Fruit fly (Drosophila melanogaster) whole organism, embryonic: ENCODE results near the gene RpL8.

Experiments used
- Asciz ChIP-seq: fragments of 200-800 bp; sonication (Bioruptor generic); optimal IDR thresholded peaks from 2 replicates; lab custom pipeline; 2017; ENCODE audit warnings: missing biosample characterization, mild to moderate bottlenecking, missing genetic modification characterization, missing genetic modification reagents
- Awh ChIP-seq: fragments of 200-800 bp; sonication (Bioruptor generic); IDR thresholded peaks from 2 replicates; pipeline ENCODE4, ENCODE4 v1.3.6; 2022; ENCODE audit warnings: missing biosample characterization, missing genetic modification characterization
- B-H2 ChIP-seq: fragments of 200-800 bp; sonication (Bioruptor generic); optimal IDR thresholded peaks from 2 replicates; lab custom pipeline; 2018; ENCODE audit warnings: missing biosample characterization, mild to moderate bottlenecking, missing genetic modification characterization
- Bteb2 ChIP-seq: fragments of 200-800 bp; sonication (Bioruptor generic); optimal IDR thresholded peaks from 2 replicates; lab custom pipeline; 2016; ENCODE audit warnings: missing biosample characterization, missing genetic modification characterization
- CG10366 ChIP-seq: fragments of 200-800 bp; sonication (Bioruptor generic); IDR thresholded peaks from 2 replicates; pipeline ENCODE4 v1.3.6; 2022; ENCODE audit warnings: missing biosample characterization, missing genetic modification characterization
- CG10565 ChIP-seq: fragments of 200-800 bp; sonication (Bioruptor generic); optimal IDR thresholded peaks from 3 replicates; lab custom pipeline; 2016; ENCODE audit warnings: missing biosample characterization, mild to moderate bottlenecking, missing genetic modification characterization
- CG10959 ChIP-seq: fragments of 200-800 bp; sonication (Bioruptor generic); IDR thresholded peaks from 2 replicates; pipeline ENCODE4 v1.3.6; 2022; ENCODE audit warnings: missing biosample characterization, missing genetic modification characterization
- CG10979 ChIP-seq: fragments of 200-800 bp; sonication (Bioruptor generic); optimal IDR thresholded peaks from 2 replicates; lab custom pipeline; 2018; ENCODE audit warnings: missing biosample characterization, mild to moderate bottlenecking, missing genetic modification characterization, moderate library complexity
- CG12744 ChIP-seq: fragments of 200-800 bp; sonication (Bioruptor generic); optimal IDR thresholded peaks from 2 replicates; lab custom pipeline; 2016; ENCODE audit warnings: missing biosample characterization, missing genetic modification characterization
- CG14014 ChIP-seq: fragments of 200-800 bp; sonication (Bioruptor generic); IDR thresholded peaks from 2 replicates; pipeline ENCODE4 v1.3.6; 2022; ENCODE audit warnings: missing biosample characterization, missing genetic modification characterization
- CG14050 ChIP-seq: fragments of 200-800 bp; sonication (Bioruptor generic); IDR thresholded peaks from 3 replicates; pipeline ENCODE4 v1.3.6; 2022; ENCODE audit warnings: missing biosample characterization, missing genetic modification characterization
- CG14710 ChIP-seq: fragments of 200-800 bp; sonication (Bioruptor generic); optimal IDR thresholded peaks from 3 replicates; lab custom pipeline; 2019; ENCODE audit warnings: missing biosample characterization, mild to moderate bottlenecking, missing genetic modification characterization, moderate library complexity
- CG15514 ChIP-seq: fragments of 200-800 bp; sonication (Bioruptor generic); optimal IDR thresholded peaks from 3 replicates; lab custom pipeline; 2017; ENCODE audit warnings: missing biosample characterization, missing genetic modification characterization, mild to moderate bottlenecking, moderate library complexity, missing genetic modification reagents
- CG17802 ChIP-seq: fragments of 200-800 bp; sonication (Bioruptor generic); optimal IDR thresholded peaks from 2 replicates; lab custom pipeline; 2018; ENCODE audit warnings: missing biosample characterization, mild to moderate bottlenecking, missing genetic modification characterization, moderate library complexity
- CG18599 ChIP-seq: fragments of 200-800 bp; sonication (Bioruptor generic); optimal IDR thresholded peaks from 3 replicates; lab custom pipeline; 2017; ENCODE audit warnings: missing biosample characterization, missing genetic modification characterization, mild to moderate bottlenecking, moderate library complexity, missing genetic modification reagents
- CG31365 ChIP-seq: fragments of 200-800 bp; sonication (Bioruptor generic); optimal IDR thresholded peaks from 2 replicates; lab custom pipeline; 2018; ENCODE audit warnings: missing biosample characterization, mild to moderate bottlenecking, missing genetic modification characterization
- CG34224 ChIP-seq: fragments of 200-800 bp; sonication (Bioruptor generic); IDR thresholded peaks from 3 replicates; pipeline ENCODE4 v1.3.6; 2022; ENCODE audit warnings: missing biosample characterization, missing genetic modification characterization; ENCODE audit not compliant: partially characterized antibody
- CG3838 ChIP-seq: fragments of 200-800 bp; sonication (Bioruptor generic); optimal IDR thresholded peaks from 3 replicates; lab custom pipeline; 2016; ENCODE audit warnings: missing biosample characterization, missing genetic modification characterization
- CG4360 ChIP-seq: fragments of 200-800 bp; sonication (Bioruptor generic); IDR thresholded peaks from 2 replicates; pipeline ENCODE4 v1.3.6; 2022; ENCODE audit warnings: missing biosample characterization, missing genetic modification characterization
- CG5953 ChIP-seq: fragments of 200-800 bp; sonication (Bioruptor generic); IDR thresholded peaks from 2 replicates; pipeline ENCODE4 v1.3.6; 2022; ENCODE audit warnings: missing biosample characterization, missing genetic modification characterization
- CG7745 ChIP-seq: fragments of 200-800 bp; sonication (Bioruptor generic); optimal IDR thresholded peaks from 2 replicates; lab custom pipeline; 2018; ENCODE audit warnings: missing biosample characterization, mild to moderate bottlenecking, missing genetic modification characterization, moderate library complexity
- CG8388 ChIP-seq: fragments of 200-800 bp; sonication (Bioruptor generic); optimal IDR thresholded peaks from 2 replicates; lab custom pipeline; 2019; ENCODE audit warnings: missing biosample characterization, mild to moderate bottlenecking, missing genetic modification characterization, moderate library complexity
- CG8765 ChIP-seq: fragments of 200-800 bp; sonication (Bioruptor generic); IDR thresholded peaks from 2 replicates; pipeline ENCODE4 v1.3.6; 2022; ENCODE audit warnings: missing biosample characterization, missing genetic modification characterization
- CTCF ChIP-seq: fragments of 200-800 bp; sonication (Bioruptor generic); optimal IDR thresholded peaks from 2 replicates; lab custom pipeline; 2017; ENCODE audit warnings: missing biosample characterization, mild to moderate bottlenecking, missing genetic modification characterization, moderate library complexity
- Deaf1 ChIP-seq: fragments of 200-800 bp; optimal IDR thresholded peaks from 3 replicates; lab custom pipeline; 2019; ENCODE audit warnings: missing biosample characterization, mild to moderate bottlenecking, missing genetic modification characterization, moderate library complexity
- Doc2 ChIP-seq: fragments of 200-800 bp; sonication (Bioruptor generic); IDR thresholded peaks from 2 replicates; pipeline ENCODE4 v1.3.6; 2022; ENCODE audit warnings: missing biosample characterization, missing genetic modification characterization
- Elba2 ChIP-seq: fragments of 200-800 bp; sonication (Bioruptor generic); optimal IDR thresholded peaks from 3 replicates; lab custom pipeline; 2016; ENCODE audit warnings: missing biosample characterization, missing genetic modification characterization
- Mad ChIP-seq: fragments of 200-800 bp; sonication (Bioruptor generic); optimal IDR thresholded peaks from 2 replicates; lab custom pipeline; 2016; ENCODE audit warnings: missing biosample characterization, missing genetic modification characterization
- Max ChIP-seq: fragments of 200-800 bp; sonication (Bioruptor generic); optimal IDR thresholded peaks from 2 replicates; lab custom pipeline; 2016; ENCODE audit warnings: missing biosample characterization, mild to moderate bottlenecking, missing genetic modification characterization
- Nf-YC ChIP-seq: fragments of 200-800 bp; optimal IDR thresholded peaks from 3 replicates; lab custom pipeline; 2019; ENCODE audit warnings: missing biosample characterization, mild to moderate bottlenecking, missing genetic modification characterization, moderate library complexity
- Optix ChIP-seq: fragments of 200-800 bp; sonication (Bioruptor generic); IDR thresholded peaks from 3 replicates; pipeline ENCODE4 v1.3.6; 2022; ENCODE audit warnings: missing biosample characterization, missing genetic modification characterization
- Taf1 ChIP-seq: fragments of 200-800 bp; sonication (Bioruptor generic); IDR thresholded peaks from 2 replicates; pipeline ENCODE4 v1.3.6; 2022; ENCODE audit warnings: missing biosample characterization, missing genetic modification characterization
- Tbp ChIP-seq: fragments of >200 bp; optimal IDR thresholded peaks from 2 replicates; lab custom pipeline; 2018; ENCODE audit warnings: missing biosample characterization, missing genetic modification characterization
- Xrp1 ChIP-seq: fragments of 200-800 bp; sonication (Bioruptor generic); IDR thresholded peaks from 2 replicates; pipeline ENCODE4 v1.3.6; 2022; ENCODE audit warnings: missing biosample characterization, missing genetic modification characterization
- ab ChIP-seq: fragments of 200-800 bp; sonication (Bioruptor generic); optimal IDR thresholded peaks from 2 replicates; lab custom pipeline; 2016; ENCODE audit warnings: missing biosample characterization, missing genetic modification characterization
- btn ChIP-seq: fragments of 200-800 bp; sonication (Bioruptor generic); optimal IDR thresholded peaks from 2 replicates; lab custom pipeline; 2016; ENCODE audit warnings: missing biosample characterization, missing genetic modification characterization
- corto ChIP-seq: fragments of 200-800 bp; sonication (Bioruptor generic); optimal IDR thresholded peaks from 2 replicates; lab custom pipeline; 2016; ENCODE audit warnings: missing biosample characterization, mild to moderate bottlenecking, missing genetic modification characterization, moderate library complexity
- eyg ChIP-seq: fragments of 200-800 bp; sonication (Bioruptor generic); optimal IDR thresholded peaks from 3 replicates; lab custom pipeline; 2016; ENCODE audit warnings: missing biosample characterization, missing genetic modification characterization
- fd3F ChIP-seq: fragments of 200-800 bp; sonication (Bioruptor generic); optimal IDR thresholded peaks from 2 replicates; lab custom pipeline; 2018; ENCODE audit warnings: missing biosample characterization, mild to moderate bottlenecking, missing genetic modification characterization, moderate library complexity
- gcm2 ChIP-seq: fragments of 200-800 bp; sonication (Bioruptor generic); optimal IDR thresholded peaks from 2 replicates; lab custom pipeline; 2016; ENCODE audit warnings: missing biosample characterization, missing genetic modification characterization
- gro ChIP-seq: fragments of 200-800 bp; sonication (Bioruptor generic); optimal IDR thresholded peaks from 2 replicates; lab custom pipeline; 2016; ENCODE audit warnings: missing biosample characterization, missing genetic modification characterization
- kni ChIP-seq: fragments of 200-800 bp; sonication (Bioruptor generic); optimal IDR thresholded peaks from 3 replicates; lab custom pipeline; 2017; ENCODE audit warnings: mild to moderate bottlenecking, missing biosample characterization, missing genetic modification reagents, missing genetic modification characterization
- nom ChIP-seq: fragments of 200-800 bp; sonication (Bioruptor generic); optimal IDR thresholded peaks from 2 replicates; lab custom pipeline; 2017; ENCODE audit warnings: missing biosample characterization, missing genetic modification characterization, mild to moderate bottlenecking, moderate library complexity, missing genetic modification reagents
- pan ChIP-seq, 4 experiments: fragments of >200 bp in 3 of 4; fragments of 200-800 bp in 1 of 4; sonication (Bioruptor generic) in 1 of 4; optimal IDR thresholded peaks in 3 of 4; IDR thresholded peaks in 1 of 4; 2 replicates each; pipeline versions ENCODE4 v1.3.6 to Lab custom; 2017 to 2022; ENCODE audit warnings: missing biosample characterization in 2 of 4, missing genetic modification characterization in 2 of 4, mixed read lengths in 1 of 4
- peb ChIP-seq: fragments of 200-800 bp; sonication (Bioruptor generic); IDR thresholded peaks from 2 replicates; pipeline ENCODE4 v1.3.6; 2022; ENCODE audit warnings: missing biosample characterization, missing genetic modification characterization
- prd ChIP-seq, 3 experiments: fragments of >200 bp in 2 of 3; fragments of 200-800 bp in 1 of 3; sonication (Bioruptor generic) in 1 of 3; optimal IDR thresholded peaks in 2 of 3; IDR thresholded peaks in 1 of 3; 2 replicates in 2 of 3; 3 replicates in 1 of 3; pipeline versions ENCODE4 v1.3.6 to Lab custom; 2017 to 2022; ENCODE audit warnings: missing biosample characterization in 1 of 3, missing genetic modification characterization in 1 of 3
- pros ChIP-seq: fragments of 200-800 bp; sonication (Bioruptor generic); optimal IDR thresholded peaks from 3 replicates; lab custom pipeline; 2019; ENCODE audit warnings: missing biosample characterization, mild to moderate bottlenecking, missing genetic modification characterization, moderate library complexity
- run ChIP-seq: fragments of 200-800 bp; sonication (Bioruptor generic); optimal IDR thresholded peaks from 3 replicates; lab custom pipeline; 2018; ENCODE audit warnings: missing biosample characterization, mild to moderate bottlenecking, missing genetic modification characterization
- sc ChIP-seq, 3 experiments: fragments of >200 bp in 2 of 3; fragments of 200-800 bp in 1 of 3; sonication (Bioruptor generic) in 1 of 3; optimal IDR thresholded peaks; 2 replicates in 2 of 3; 3 replicates in 1 of 3; lab custom pipeline; 2017; ENCODE audit warnings: mild to moderate bottlenecking in 1 of 3, missing biosample characterization in 1 of 3, missing genetic modification characterization in 1 of 3, missing genetic modification reagents in 1 of 3

The RpL8 gene

DNA sequence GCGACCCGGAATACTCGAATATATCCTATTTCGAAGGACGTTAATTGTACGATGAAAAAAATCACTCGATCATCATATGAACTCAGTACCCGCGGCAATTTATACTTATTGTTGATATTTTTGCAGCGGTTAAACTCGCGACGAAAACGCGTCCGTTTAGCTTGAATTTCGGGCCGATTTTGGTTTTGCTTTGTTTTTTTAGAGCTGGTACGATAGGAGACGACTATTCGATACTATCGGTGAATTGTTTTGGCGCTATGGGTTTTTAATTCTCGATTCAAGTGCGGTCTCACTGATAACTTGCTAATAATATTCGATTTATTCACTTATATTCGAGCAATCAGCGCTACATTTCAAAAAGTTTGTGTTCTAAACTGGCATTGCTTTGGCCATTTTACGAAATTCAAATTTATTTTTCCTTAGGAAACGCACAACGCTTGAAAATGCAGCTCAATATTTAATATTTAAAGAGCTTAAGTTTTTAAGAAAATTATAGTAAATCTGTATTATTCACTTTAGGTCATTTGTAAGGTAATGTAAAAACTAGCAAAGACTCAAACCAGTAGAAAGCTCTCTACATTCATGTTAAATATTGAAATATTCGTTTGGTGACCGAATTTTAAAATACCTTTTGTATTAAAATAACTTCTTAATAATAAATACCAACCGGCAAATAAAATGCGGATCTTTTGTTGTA lies 33.0 kb upstream of the RpL8 start, which contains the start of gene Spn (continued):
- TF ChIP-seq Tbp (GFP tag; lab: Kevin White, UChicago) (no peak), ab (no peak), Nf-YC (tag; lab: Kevin White, UChicago) (no peak), CG8765 (no peak), run (tag; lab: Kevin White, UChicago) (no peak), pros (GFP tag; lab: Kevin White, UChicago) (no peak), CG15514 (peak; percentile 74), Max (GFP tag; lab: Kevin White, UChicago) (no peak), CTCF (peak; percentile 81), sc (optimal IDR thresholded peaks at IDR 0.05; lab: Kevin White, UChicago) (no peak), sc (GFP tag; optimal IDR thresholded peaks at IDR 0.05; lab: Kevin White, UChicago) (no peak), pan (optimal IDR thresholded peaks at IDR 0.05; lab: Kevin White, UChicago) (no peak), pan (GFP tag; optimal IDR thresholded peaks at IDR 0.05 in 1 of 2, IDR thresholded peaks at IDR 0.05 in 1 of 2) (peak in 1 of 2 experiments; percentile 5), kni (GFP tag; lab: Kevin White, UChicago) (no peak), CG14710 (tag; lab: Kevin White, UChicago) (peak; percentile 77), CG18599 (peak; percentile 33), CG17802 (tag; lab: Kevin White, UChicago) (no peak), CG8388 (GFP tag; lab: Kevin White, UChicago) (no peak), Deaf1 (tag; lab: Kevin White, UChicago) (no peak), CG5953 (no peak), CG3838 (GFP tag; lab: Kevin White, UChicago) (no peak), CG14014 (no peak; the same call in 1 of the 2 replicates), Taf1 (GFP tag; lab: Robert Waterston, UW) (no peak), CG31365 (tag; lab: Kevin White, UChicago) (peak; percentile 39), CG10565 (GFP tag; lab: Kevin White, UChicago) (no peak), Elba2 (GFP tag; lab: Kevin White, UChicago) (no peak), Asciz (GFP tag; lab: Kevin White, UChicago) (peak; percentile 6), prd (optimal IDR thresholded peaks at IDR 0.05; lab: Kevin White, UChicago) (no peak), prd (GFP tag; IDR thresholded peaks at IDR 0.05; lab: Robert Waterston, UW) (no peak), Mad (peak; percentile 18), Bteb2 (GFP tag; lab: Kevin White, UChicago) (no peak), gcm2 (GFP tag; lab: Kevin White, UChicago) (no peak), CG10366 (GFP tag; lab: Robert Waterston, UW) (no peak), Awh (GFP tag; lab: Robert Waterston, UW) (no peak), Optix (GFP tag; lab: Robert Waterston, UW) (no peak), CG14050 (GFP tag; lab: Robert Waterston, UW) (no peak), CG34224 (peak; percentile 98), nom (peak; percentile 31), Xrp1 (GFP tag; lab: Robert Waterston, UW) (no peak), corto (GFP tag; lab: Kevin White, UChicago) (peak; percentile 20), B-H2 (GFP tag; lab: Kevin White, UChicago) (peak; percentile 30), CG7745 (no peak), CG10959 (no peak), CG12744 (GFP tag; lab: Kevin White, UChicago) (peak; percentile 9), peb (GFP tag; lab: Robert Waterston, UW) (no peak), eyg (GFP tag; lab: Kevin White, UChicago) (no peak), fd3F (no peak), CG10979 (tag; lab: Kevin White, UChicago) (no peak), Doc2 (GFP tag; lab: Robert Waterston, UW) (no peak), CG4360 (GFP tag; lab: Robert Waterston, UW) (no peak), gro (GFP tag; lab: Kevin White, UChicago) (peak; percentile 76), btn (GFP tag; lab: Kevin White, UChicago) (no peak)
